Worm (Caenorhabditis elegans): Measurements from ENCODE around the gene snu-66.

ce11 chrV:7538018-7538417 lies 37.5 kb downstream of the snu-66 start, which contains the start of gene C54F6.12:
- no peak for TF ChIP-seq lin-13 (GFP tag; optimal IDR thresholded peaks at IDR 0.05)
- no peak for TF ChIP-seq nhr-25 (tag; optimal IDR thresholded peaks at IDR 0.05; ENCODE audit: borderline replicate concordance, insufficient read depth)
- TF ChIP-seq nhr-11 (tag; optimal IDR thresholded peaks at IDR 0.05) = no peak
- no peak for TF ChIP-seq dve-1 (tag; optimal IDR thresholded peaks at IDR 0.05; ENCODE audit: insufficient read depth)
- no peak for TF ChIP-seq lin-39 (tag; optimal IDR thresholded peaks at IDR 0.05)
- TF ChIP-seq ztf-11 (tag; optimal IDR thresholded peaks at IDR 0.05) = no peak
- TF ChIP-seq ama-1 (optimal IDR thresholded peaks at IDR 0.05) = no peak
- TF ChIP-seq nhr-28 (tag; optimal IDR thresholded peaks at IDR 0.05) = no peak
- TF ChIP-seq skn-1 (tag; optimal IDR thresholded peaks at IDR 0.05) = no peak
- no peak for TF ChIP-seq egl-43 (GFP tag; IDR thresholded peaks at IDR 0.05)
- TF ChIP-seq Y5F2A.4 (GFP tag; optimal IDR thresholded peaks at IDR 0.05) = no peak
- TF ChIP-seq lin-15B (tag; optimal IDR thresholded peaks at IDR 0.05) = no peak
- no peak for TF ChIP-seq nhr-77 (tag; optimal IDR thresholded peaks at IDR 0.05)

All from whole organism, L4 larva.